Worm (Caenorhabditis elegans) whole organism, young adult: ENCODE data around the gene sptl-3.
A peak's percentile ranks its signal among the peaks of the same experiment; 100 is the strongest.

ENCODE experiments used
- B0261.1 ChIP-seq: sonication (generic microtip); optimal IDR thresholded peaks from 2 replicates; lab custom pipeline; 2016; ENCODE audit warnings: mild to moderate bottlenecking, missing genetic modification characterization, moderate library complexity, missing compliant biosample characterization
- B0336.3 ChIP-seq: fragments of 200-800 bp; sonication (Bioruptor generic); IDR thresholded peaks from 2 replicates; pipeline ENCODE4 v1.3.6; 2022; ENCODE audit warnings: missing genetic modification characterization, missing compliant biosample characterization
- C06A6.2 ChIP-seq: fragments of 200-800 bp; sonication (Bioruptor generic); conservative IDR thresholded peaks from 2 replicates; pipeline ENCODE4 v1.3.6; 2022; ENCODE audit warnings: missing genetic modification characterization, missing compliant biosample characterization
- F10E7.11 ChIP-seq: sonication (generic microtip); optimal IDR thresholded peaks from 2 replicates; lab custom pipeline; 2017; ENCODE audit warnings: mild to moderate bottlenecking, missing genetic modification characterization, moderate library complexity, missing compliant biosample characterization
- F22D6.2 ChIP-seq: sonication (generic microtip); optimal IDR thresholded peaks from 2 replicates; lab custom pipeline; 2016; ENCODE audit warnings: mild to moderate bottlenecking, missing genetic modification characterization, missing compliant biosample characterization
- F37B4.10 ChIP-seq: fragments of 200-800 bp; sonication (Bioruptor generic); IDR thresholded peaks from 2 replicates; pipeline ENCODE4 v1.3.6; 2022; ENCODE audit warnings: missing genetic modification characterization, missing compliant biosample characterization
- K12H6.12 ChIP-seq: fragments of 200-800 bp; sonication (Bioruptor generic); optimal IDR thresholded peaks from 2 replicates; lab custom pipeline; 2018; ENCODE audit warnings: mild to moderate bottlenecking, missing genetic modification characterization, missing compliant biosample characterization
- Y95B8A.8 ChIP-seq: fragments of 200-800 bp; sonication (Bioruptor generic); IDR thresholded peaks from 2 replicates; pipeline ENCODE4 v1.3.6; 2022; ENCODE audit warnings: missing genetic modification reagents, missing genetic modification characterization, missing compliant biosample characterization
- ZK185.1 ChIP-seq: sonication (generic microtip); optimal IDR thresholded peaks from 2 replicates; lab custom pipeline; 2016; ENCODE audit warnings: mild to moderate bottlenecking, missing genetic modification characterization, missing compliant biosample characterization; ENCODE audit not compliant: poor library complexity, severe bottlenecking
- aptf-3 ChIP-seq: fragments of 200-800 bp; sonication (Bioruptor generic); IDR thresholded peaks from 2 replicates; pipeline ENCODE4 v1.3.6; 2022; ENCODE audit warnings: missing genetic modification characterization, missing compliant biosample characterization
- ccch-3 ChIP-seq: fragments of 200-800 bp; sonication (Bioruptor generic); optimal IDR thresholded peaks from 2 replicates; lab custom pipeline; 2018; ENCODE audit warnings: mild to moderate bottlenecking, missing genetic modification characterization, missing compliant biosample characterization
- cebp-2 ChIP-seq: fragments of 200-800 bp; sonication (Bioruptor generic); IDR thresholded peaks from 2 replicates; pipeline ENCODE4 v1.3.6; 2022; ENCODE audit warnings: missing genetic modification characterization, missing compliant biosample characterization
- ceh-27 ChIP-seq: fragments of 200-800 bp; sonication (Bioruptor generic); optimal IDR thresholded peaks from 2 replicates; lab custom pipeline; 2018; ENCODE audit warnings: mild to moderate bottlenecking, missing genetic modification characterization, moderate library complexity, missing compliant biosample characterization
- ceh-40 ChIP-seq: fragments of 200-800 bp; sonication (Bioruptor generic); IDR thresholded peaks from 2 replicates; pipeline ENCODE4 v1.3.6; 2022; ENCODE audit warnings: missing genetic modification characterization, missing compliant biosample characterization
- ceh-58 ChIP-seq: fragments of 200-800 bp; sonication (Bioruptor generic); IDR thresholded peaks from 2 replicates; pipeline ENCODE4 v1.3.6; 2022; ENCODE audit warnings: missing genetic modification characterization, missing compliant biosample characterization
- chd-7 ChIP-seq: sonication (generic microtip); optimal IDR thresholded peaks from 2 replicates; lab custom pipeline; 2016; ENCODE audit warnings: mild to moderate bottlenecking, missing genetic modification characterization, moderate library complexity, missing compliant biosample characterization
- dpff-1 ChIP-seq: sonication (generic microtip); optimal IDR thresholded peaks from 2 replicates; lab custom pipeline; 2017; ENCODE audit warnings: mild to moderate bottlenecking, missing genetic modification characterization, missing compliant biosample characterization
- him-1 ChIP-seq: sonication (generic microtip); optimal IDR thresholded peaks from 2 replicates; lab custom pipeline; 2016; ENCODE audit warnings: missing genotype, missing genetic modification reagents, missing genetic modification characterization, missing compliant biosample characterization
- hmg-1.2 ChIP-seq: fragments of 200-800 bp; sonication (Bioruptor generic); IDR thresholded peaks from 2 replicates; pipeline ENCODE4 v1.3.6; 2022; ENCODE audit warnings: missing genetic modification reagents, missing genetic modification characterization, missing compliant biosample characterization
- let-526 ChIP-seq: fragments of 200-800 bp; sonication (Bioruptor generic); IDR thresholded peaks from 2 replicates; pipeline ENCODE4 v1.3.6; 2022; ENCODE audit warnings: missing genetic modification reagents, missing genetic modification characterization, missing compliant biosample characterization
- lin-54 ChIP-seq: fragments of 200-800 bp; sonication (Bioruptor generic); optimal IDR thresholded peaks from 2 replicates; lab custom pipeline; 2018; ENCODE audit warnings: mild to moderate bottlenecking, missing genetic modification characterization, missing compliant biosample characterization
- lsy-27 ChIP-seq: sonication (generic microtip); optimal IDR thresholded peaks from 2 replicates; lab custom pipeline; 2017; ENCODE audit warnings: missing genetic modification characterization, mild to moderate bottlenecking, missing compliant biosample characterization, antibody characterized with exemption, missing genotype, borderline replicate concordance; ENCODE audit not compliant: insufficient read depth
- mcd-1 ChIP-seq: fragments of 200-800 bp; sonication (Bioruptor generic); IDR thresholded peaks from 2 replicates; pipeline ENCODE4 v1.3.6; 2022; ENCODE audit warnings: missing genetic modification reagents, missing genetic modification characterization, missing compliant biosample characterization
- mel-28 ChIP-seq: sonication (generic microtip); optimal IDR thresholded peaks from 2 replicates; lab custom pipeline; 2016; ENCODE audit warnings: borderline replicate concordance, mild to moderate bottlenecking, missing genetic modification characterization, missing compliant biosample characterization
- nfya-1 ChIP-seq: sonication (generic microtip); optimal IDR thresholded peaks from 2 replicates; lab custom pipeline; 2017; ENCODE audit warnings: antibody characterized with exemption, missing compliant biosample characterization, missing genetic modification characterization, borderline replicate concordance; ENCODE audit not compliant: insufficient read depth
- nfya-2 ChIP-seq: fragments of 200-800 bp; sonication (Bioruptor generic); IDR thresholded peaks from 2 replicates; pipeline ENCODE4 v1.3.6; 2022; ENCODE audit warnings: missing genetic modification reagents, missing genetic modification characterization, missing compliant biosample characterization
- nhr-27 ChIP-seq: fragments of 200-800 bp; sonication (Bioruptor generic); optimal IDR thresholded peaks from 2 replicates; lab custom pipeline; 2018; ENCODE audit warnings: mild to moderate bottlenecking, missing genetic modification characterization, moderate library complexity, missing compliant biosample characterization
- nhr-90 ChIP-seq: sonication (generic microtip); optimal IDR thresholded peaks from 2 replicates; lab custom pipeline; 2016; ENCODE audit warnings: missing genotype, mild to moderate bottlenecking, missing genetic modification characterization, missing compliant biosample characterization
- rcor-1 ChIP-seq: fragments of 200-800 bp; sonication (Bioruptor generic); IDR thresholded peaks from 2 replicates; pipeline ENCODE4 v1.3.6; 2022; ENCODE audit warnings: missing genetic modification reagents, missing genetic modification characterization, missing compliant biosample characterization
- snpc-3.4 ChIP-seq: sonication (generic microtip); optimal IDR thresholded peaks from 2 replicates; lab custom pipeline; 2017; ENCODE audit warnings: missing genetic modification characterization, mild to moderate bottlenecking, missing compliant biosample characterization, antibody characterized with exemption, moderate library complexity, missing genotype, missing genetic modification reagents
- snpc-4 ChIP-seq, 5 experiments: fragments of 150-350 bp in 1 of 5; sonication (generic microtip) in 4 of 5; optimal IDR thresholded peaks; 2 replicates each; lab custom pipeline; 2014 to 2018; ENCODE audit warnings: missing genetic modification characterization in 5 of 5, missing biosample characterization in 3 of 5, antibody characterized with exemption in 2 of 5, mild to moderate bottlenecking in 2 of 5, missing compliant biosample characterization in 2 of 5, missing genotype in 2 of 5, moderate library complexity in 2 of 5, missing genetic modification reagents in 1 of 5
- somi-1 ChIP-seq: fragments of 200-800 bp; sonication (Bioruptor generic); optimal IDR thresholded peaks from 2 replicates; lab custom pipeline; 2018; ENCODE audit warnings: mild to moderate bottlenecking, missing genetic modification characterization, missing compliant biosample characterization
- zim-3 ChIP-seq: sonication (generic microtip); optimal IDR thresholded peaks from 2 replicates; lab custom pipeline; 2017; ENCODE audit warnings: mild to moderate bottlenecking, missing genetic modification characterization, moderate library complexity, missing compliant biosample characterization
- ztf-22 ChIP-seq: fragments of 200-800 bp; sonication (Bioruptor generic); optimal IDR thresholded peaks from 2 replicates; lab custom pipeline; 2018; ENCODE audit warnings: mild to moderate bottlenecking, missing genetic modification characterization, moderate library complexity, missing compliant biosample characterization
- ztf-25 ChIP-seq: fragments of 200-800 bp; sonication (Bioruptor generic); IDR thresholded peaks from 2 replicates; pipeline ENCODE4 v1.3.6; 2022; ENCODE audit warnings: missing genetic modification reagents, missing genetic modification characterization, missing compliant biosample characterization
- ztf-6 ChIP-seq: fragments of 200-800 bp; sonication (Bioruptor generic); IDR thresholded peaks from 2 replicates; pipeline ENCODE4 v1.3.6; 2022; ENCODE audit warnings: missing genetic modification reagents, missing genetic modification characterization, missing compliant biosample characterization

The sptl-3 gene

DNA sequence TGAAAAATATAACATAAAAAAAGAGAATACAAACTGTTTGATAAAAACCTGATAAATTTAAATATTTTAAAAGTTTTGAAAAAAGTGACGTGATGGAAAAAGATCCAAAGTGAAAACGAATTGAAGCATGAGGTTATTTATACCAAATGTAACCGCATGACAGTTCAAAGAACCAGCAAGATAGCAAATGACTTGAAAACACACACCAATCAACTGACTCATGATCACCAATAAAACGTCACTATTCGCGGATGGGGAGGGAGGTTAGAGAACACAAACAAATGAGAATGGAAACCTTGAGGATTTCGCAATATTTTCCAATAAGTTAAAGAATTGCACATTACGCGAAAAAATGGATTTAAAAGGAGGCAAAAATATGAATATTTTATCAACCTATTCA lies 16.3 kb downstream of the sptl-3 start, which contains the start of gene C06B3.7 (continued):
- no peak for TF ChIP-seq ztf-22 (GFP tag; lab: Kevin White, UChicago)
- TF ChIP-seq him-1 (tag; lab: Kevin White, UChicago) = no peak
- peak; percentile 53 for TF ChIP-seq somi-1 (GFP tag; lab: Kevin White, UChicago)
- no peak for TF ChIP-seq nhr-90 (tag; lab: Kevin White, UChicago)
- no peak for TF ChIP-seq B0336.3 (GFP tag; lab: Robert Waterston, UW)
- no peak for TF ChIP-seq lin-54 (GFP tag; lab: Kevin White, UChicago)
- TF ChIP-seq F10E7.11 (tag; lab: Kevin White, UChicago) = no peak
- no peak for TF ChIP-seq cebp-2 (GFP tag; lab: Robert Waterston, UW)
- no peak for TF ChIP-seq ceh-58 (GFP tag; lab: Robert Waterston, UW)
- no peak for TF ChIP-seq mel-28 (tag; lab: Kevin White, UChicago)
- no peak for TF ChIP-seq snpc-4 (GFP tag; optimal IDR thresholded peaks at IDR 0.05; lab: Kevin White, UChicago)
- peak in 2 of 4 experiments; percentile 1 to 51 for TF ChIP-seq snpc-4 (tag; optimal IDR thresholded peaks at IDR 0.05; lab: Kevin White, UChicago)
- peak; percentile 81 for TF ChIP-seq let-526 (GFP tag; lab: Robert Waterston, UW)
- peak; percentile 17 for TF ChIP-seq ZK185.1 (tag; lab: Kevin White, UChicago)
- no peak for TF ChIP-seq ztf-6 (GFP tag; lab: Robert Waterston, UW)
- no peak for TF ChIP-seq snpc-3.4 (tag; lab: Kevin White, UChicago)
- TF ChIP-seq F37B4.10 = no peak
- no peak for TF ChIP-seq B0261.1 (tag; lab: Kevin White, UChicago)
- no peak for TF ChIP-seq zim-3 (tag; lab: Kevin White, UChicago)

ce11 chrV:13915390-13915789 lies 22.3 kb downstream of the sptl-3 start, which contains the start of gene gcy-32:
Gene gcy-32 (minus strand): TSS chrV:13915490.
- TF ChIP-seq ztf-6 (GFP tag; lab: Robert Waterston, UW) (no peak), hmg-1.2 (GFP tag; lab: Robert Waterston, UW) (no peak)

DNA sequence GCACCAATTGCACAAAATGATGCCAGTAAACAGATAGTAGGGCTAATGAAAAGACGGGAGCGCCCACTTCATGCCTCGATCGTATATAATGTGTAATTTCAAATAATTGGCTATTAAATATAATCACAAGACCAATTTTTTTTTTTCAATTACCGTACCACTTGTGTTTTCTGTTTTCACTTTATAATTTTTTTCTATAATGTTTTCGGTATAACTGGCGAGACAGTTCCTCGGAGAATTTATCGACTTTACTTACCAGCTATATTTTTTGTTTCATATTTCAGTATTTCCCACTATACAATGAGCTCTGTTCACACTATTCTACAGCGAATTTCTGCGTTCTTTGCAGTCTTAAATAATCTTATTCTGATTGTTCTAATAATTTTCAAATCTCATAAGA lies 23.1 kb downstream of the sptl-3 start, which contains the start of gene str-252:
Gene str-252, plus strand, starts transcription at position 301 of the 400 bp plus-strand sequence.
- TF ChIP-seq ceh-27 (no peak), mcd-1 (GFP tag; lab: Robert Waterston, UW) (no peak), ceh-40 (GFP tag; lab: Robert Waterston, UW) (no peak), hmg-1.2 (GFP tag; lab: Robert Waterston, UW) (no peak), F22D6.2 (tag; lab: Kevin White, UChicago) (no peak), B0336.3 (GFP tag; lab: Robert Waterston, UW) (no peak), dpff-1 (tag; lab: Kevin White, UChicago) (no peak), K12H6.12 (no peak), ccch-3 (GFP tag; lab: Kevin White, UChicago) (no peak), ztf-25 (GFP tag; lab: Robert Waterston, UW) (no peak), nfya-2 (no peak), lsy-27 (tag; lab: Kevin White, UChicago) (no peak), rcor-1 (GFP tag; lab: Robert Waterston, UW) (no peak)

ce11 chrV:13918341-13918740 lies 25.2 kb downstream of the sptl-3 start, which contains the start of gene str-250:
Gene str-250 (plus strand): TSS chrV:13918641.
- TF ChIP-seq F37B4.10 (no peak), nfya-1 (tag; lab: Kevin White, UChicago) (no peak), C06A6.2 (GFP tag; lab: Robert Waterston, UW) (no peak), aptf-3 (GFP tag; lab: Robert Waterston, UW) (no peak), chd-7 (tag; lab: Kevin White, UChicago) (no peak), somi-1 (GFP tag; lab: Kevin White, UChicago) (no peak), Y95B8A.8 (GFP tag; lab: Robert Waterston, UW) (no peak), nhr-27 (no peak), rcor-1 (GFP tag; lab: Robert Waterston, UW) (no peak)
